Worm (Caenorhabditis elegans) whole organism, L4/young adult: Measurements from ENCODE around the gene K12D12.4.

Source experiments
- W03F9.2 ChIP-seq: fragments of 150-350 bp; optimal IDR thresholded peaks from 2 replicates; lab custom pipeline; 2014; ENCODE audit warnings: missing biosample characterization, missing genetic modification characterization
- dao-5 ChIP-seq: sonication (generic microtip); optimal IDR thresholded peaks from 2 replicates; lab custom pipeline; 2016; ENCODE audit warnings: missing genotype, missing genetic modification characterization, moderate library complexity, missing compliant biosample characterization
- him-1 ChIP-seq: sonication (generic microtip); optimal IDR thresholded peaks from 2 replicates; lab custom pipeline; 2016; ENCODE audit warnings: missing genotype, missing genetic modification reagents, missing genetic modification characterization, missing compliant biosample characterization

The K12D12.4 gene

ce11 chrII:11819824-11820223, 45.7 kb downstream of the K12D12.4 start, which contains the start of gene Y6D1A.2:
Gene Y6D1A.2, minus strand, starts transcription at chrII:11819924.
- no peak for TF ChIP-seq him-1
- no peak for TF ChIP-seq W03F9.2 (tag; lab: Kevin White, UChicago)
- TF ChIP-seq dao-5, result no peak

ce11 chrII:11816475-11816874, 49.1 kb downstream of the K12D12.4 start, which contains the start of gene pap-3:
Gene pap-3, minus strand, starts transcription at chrII:11816575.
- TF ChIP-seq dao-5, result no peak
- TF ChIP-seq him-1, result no peak
- no peak for TF ChIP-seq W03F9.2 (tag; lab: Kevin White, UChicago)

- TF ChIP-seq W03F9.2 (tag; lab: Kevin White, UChicago) (no peak), him-1 (no peak), dao-5 (no peak)
Measured at ce11 chrII:11816014-11816413, 49.5 kb downstream of the K12D12.4 start.

DNA sequence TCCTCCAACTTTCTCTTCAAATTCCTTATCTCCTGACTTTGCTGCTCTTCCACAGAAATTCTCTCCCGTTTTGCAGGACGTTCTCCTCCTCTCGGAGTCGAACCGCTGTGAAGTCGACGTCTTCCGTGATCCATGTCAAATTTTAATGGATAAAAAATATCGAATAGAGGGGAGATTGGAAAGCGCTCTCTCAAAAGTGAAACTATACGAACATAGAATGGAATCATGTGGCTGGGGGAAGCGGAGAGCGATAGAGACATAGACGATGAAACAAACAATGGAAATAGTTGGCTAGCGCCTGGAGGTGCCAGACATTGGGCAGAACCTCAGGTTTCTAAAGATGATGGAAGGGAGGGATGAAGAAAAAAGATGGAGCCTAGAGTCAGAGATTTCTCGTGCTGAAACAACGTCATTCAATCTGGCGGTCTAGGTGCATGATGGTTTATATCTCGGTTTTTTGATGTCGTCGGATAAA, 51.6 kb downstream of the K12D12.4 start, which contains the start of gene F43G6.8:
Gene F43G6.8 (minus strand): TSS at position 198 of the 475 bp plus-strand sequence.
- TF ChIP-seq dao-5 (no peak), him-1 (no peak), W03F9.2 (tag; lab: Kevin White, UChicago) (no peak)
